Worm (Caenorhabditis elegans) whole organism, mixed stage, embryonic: ENCODE results near the gene math-40.
A peak's percentile ranks its signal among the peaks of the same experiment; 100 is the strongest.
"Not testable (repeated sequence)": the region's sequence is repeated elsewhere in the genome, so short reads cannot be mapped to it uniquely, and the experiment has no call there.

Experiments
- bed-3 ChIP-seq: fragments of 200-800 bp; sonication (Bioruptor generic); optimal IDR thresholded peaks from 3 replicates; lab custom pipeline; 2018; ENCODE audit warnings: mild to moderate bottlenecking, missing genetic modification characterization, moderate library complexity, missing compliant biosample characterization
- blmp-1 ChIP-seq: fragments of 150-350 bp; optimal IDR thresholded peaks from 2 replicates; lab custom pipeline; 2014; ENCODE audit warnings: missing biosample characterization, missing genetic modification characterization
- ceh-39 ChIP-seq: fragments of 150-350 bp; optimal IDR thresholded peaks from 2 replicates; lab custom pipeline; 2014; ENCODE audit warnings: missing biosample characterization, missing genetic modification characterization
- ceh-43 ChIP-seq: fragments of 200-800 bp; sonication (Bioruptor generic); optimal IDR thresholded peaks from 2 replicates; lab custom pipeline; 2018; ENCODE audit warnings: mild to moderate bottlenecking, missing genetic modification characterization, moderate library complexity, missing compliant biosample characterization
- ceh-83 ChIP-seq: fragments of 200-800 bp; sonication (Bioruptor generic); optimal IDR thresholded peaks from 2 replicates; lab custom pipeline; 2018; ENCODE audit warnings: mild to moderate bottlenecking, missing genetic modification characterization, missing compliant biosample characterization
- ces-1 ChIP-seq: fragments of 150-350 bp; optimal IDR thresholded peaks from 2 replicates; lab custom pipeline; 2014; ENCODE audit warnings: missing biosample characterization, missing genetic modification reagents, missing genetic modification characterization
- cnd-1 ChIP-seq: fragments of 200-800 bp; sonication (Bioruptor generic); optimal IDR thresholded peaks from 2 replicates; lab custom pipeline; 2018; ENCODE audit warnings: mild to moderate bottlenecking, missing genetic modification characterization, missing compliant biosample characterization
- drap-1 ChIP-seq: fragments of 200-800 bp; sonication (Bioruptor generic); optimal IDR thresholded peaks from 3 replicates; lab custom pipeline; 2018; ENCODE audit warnings: mild to moderate bottlenecking, missing genetic modification characterization, missing compliant biosample characterization
- elt-1 ChIP-seq: sonication (generic microtip); optimal IDR thresholded peaks from 2 replicates; lab custom pipeline; 2017; ENCODE audit warnings: missing genetic modification characterization, mild to moderate bottlenecking, missing compliant biosample characterization, antibody characterized with exemption, moderate library complexity, borderline replicate concordance; ENCODE audit not compliant: insufficient read depth
- elt-3 ChIP-seq: fragments of 150-350 bp; optimal IDR thresholded peaks from 2 replicates; lab custom pipeline; 2014; ENCODE audit warnings: missing biosample characterization, missing genetic modification characterization
- flh-1 ChIP-seq: fragments of 200-800 bp; sonication (Bioruptor generic); optimal IDR thresholded peaks from 2 replicates; lab custom pipeline; 2018; ENCODE audit warnings: mild to moderate bottlenecking, missing genetic modification characterization, moderate library complexity, missing compliant biosample characterization
- ham-2 ChIP-seq: fragments of 200-800 bp; sonication (Bioruptor generic); optimal IDR thresholded peaks from 2 replicates; lab custom pipeline; 2018; ENCODE audit warnings: mild to moderate bottlenecking, missing genetic modification characterization, missing compliant biosample characterization
- lin-32 ChIP-seq: fragments of 200-800 bp; sonication (Bioruptor generic); optimal IDR thresholded peaks from 2 replicates; lab custom pipeline; 2018; ENCODE audit warnings: mild to moderate bottlenecking, missing genetic modification characterization, missing compliant biosample characterization
- lsy-2 ChIP-seq: fragments of 150-350 bp; optimal IDR thresholded peaks from 2 replicates; lab custom pipeline; 2014; ENCODE audit warnings: missing biosample characterization, missing genetic modification characterization
- mab-5 ChIP-seq: fragments of 150-350 bp; optimal IDR thresholded peaks from 2 replicates; lab custom pipeline; 2014; ENCODE audit warnings: missing biosample characterization, missing genetic modification characterization
- mep-1 ChIP-seq: fragments of 150-350 bp; optimal IDR thresholded peaks from 2 replicates; lab custom pipeline; 2017; ENCODE audit warnings: missing biosample characterization, missing genetic modification reagents, missing genetic modification characterization, inconsistent platforms
- nhr-12 ChIP-seq: fragments of 150-350 bp; optimal IDR thresholded peaks from 2 replicates; lab custom pipeline; 2014; ENCODE audit warnings: missing biosample characterization, missing genetic modification characterization
- nhr-2 ChIP-seq: fragments of 150-350 bp; optimal IDR thresholded peaks from 2 replicates; lab custom pipeline; 2014; ENCODE audit warnings: missing biosample characterization, missing genetic modification characterization
- nhr-237 ChIP-seq: fragments of 150-350 bp; optimal IDR thresholded peaks from 2 replicates; lab custom pipeline; 2014; ENCODE audit warnings: missing biosample characterization, missing genetic modification characterization
- nhr-28 ChIP-seq: fragments of 150-350 bp; optimal IDR thresholded peaks from 2 replicates; lab custom pipeline; 2014; ENCODE audit warnings: missing biosample characterization, missing genetic modification characterization
- sem-2 ChIP-seq: fragments of 200-800 bp; sonication (Bioruptor generic); optimal IDR thresholded peaks from 2 replicates; lab custom pipeline; 2018; ENCODE audit warnings: mild to moderate bottlenecking, missing genetic modification characterization, missing compliant biosample characterization
- snpc-4 ChIP-seq: fragments of 150-350 bp; optimal IDR thresholded peaks from 2 replicates; lab custom pipeline; 2014; ENCODE audit warnings: missing biosample characterization, missing genetic modification characterization
- sptf-1 ChIP-seq: sonication (generic microtip); optimal IDR thresholded peaks from 2 replicates; lab custom pipeline; 2017; ENCODE audit warnings: mild to moderate bottlenecking, missing genetic modification characterization, moderate library complexity, missing compliant biosample characterization
- tbx-8 ChIP-seq: fragments of 200-800 bp; sonication (Bioruptor generic); optimal IDR thresholded peaks from 2 replicates; lab custom pipeline; 2018; ENCODE audit warnings: mild to moderate bottlenecking, missing genetic modification characterization, moderate library complexity, missing compliant biosample characterization
- unc-120 ChIP-seq: sonication (generic microtip); optimal IDR thresholded peaks from 2 replicates; lab custom pipeline; 2017; ENCODE audit warnings: missing genetic modification characterization, missing compliant biosample characterization; ENCODE audit not compliant: poor library complexity, severe bottlenecking
- unc-39 ChIP-seq: fragments of 150-350 bp; optimal IDR thresholded peaks from 2 replicates; lab custom pipeline; 2014; ENCODE audit warnings: missing biosample characterization, missing genetic modification characterization
- unc-62 ChIP-seq: fragments of 150-350 bp; optimal IDR thresholded peaks from 2 replicates; lab custom pipeline; 2014; ENCODE audit warnings: missing biosample characterization, missing genetic modification reagents, missing genetic modification characterization
- zip-8 ChIP-seq: fragments of 150-350 bp; optimal IDR thresholded peaks from 2 replicates; lab custom pipeline; 2014; ENCODE audit warnings: missing biosample characterization, missing genetic modification characterization

Gene math-40

DNA sequence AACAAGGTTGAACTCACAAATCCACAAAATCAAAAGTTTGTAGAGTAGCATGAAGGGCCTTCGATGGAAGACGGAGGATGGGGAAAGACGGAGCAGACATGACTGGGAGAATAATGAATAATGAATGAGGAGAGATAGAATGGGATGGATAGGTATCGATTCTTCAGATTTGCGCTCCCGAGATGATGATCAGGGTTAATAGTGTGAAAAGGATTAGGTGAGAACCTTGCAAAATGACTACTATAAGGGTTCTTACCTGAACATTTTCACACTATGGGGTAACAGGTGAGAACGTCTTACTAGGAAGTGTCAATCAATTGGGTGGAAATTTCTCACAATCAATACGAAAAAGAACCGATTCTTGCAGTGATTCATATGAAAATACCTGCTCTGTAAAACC, 19.9 kb downstream of the math-40 start, which contains the start of gene fbxb-96:
Gene fbxb-96 (minus strand): TSS at position 101 of the 400 bp plus-strand sequence.
- TF ChIP-seq nhr-2 (tag; lab: Kevin White, UChicago) (no peak), ceh-39 (tag; lab: Kevin White, UChicago) (no peak), mep-1 (no peak), nhr-237 (tag; lab: Kevin White, UChicago) (no peak), unc-62 (GFP tag; lab: Kevin White, UChicago) (no peak), blmp-1 (tag; lab: Kevin White, UChicago) (no peak), ceh-83 (GFP tag; lab: Kevin White, UChicago) (no peak), mab-5 (no peak)
- TF ChIP-seq, all 35 proteins: peak for 0

DNA sequence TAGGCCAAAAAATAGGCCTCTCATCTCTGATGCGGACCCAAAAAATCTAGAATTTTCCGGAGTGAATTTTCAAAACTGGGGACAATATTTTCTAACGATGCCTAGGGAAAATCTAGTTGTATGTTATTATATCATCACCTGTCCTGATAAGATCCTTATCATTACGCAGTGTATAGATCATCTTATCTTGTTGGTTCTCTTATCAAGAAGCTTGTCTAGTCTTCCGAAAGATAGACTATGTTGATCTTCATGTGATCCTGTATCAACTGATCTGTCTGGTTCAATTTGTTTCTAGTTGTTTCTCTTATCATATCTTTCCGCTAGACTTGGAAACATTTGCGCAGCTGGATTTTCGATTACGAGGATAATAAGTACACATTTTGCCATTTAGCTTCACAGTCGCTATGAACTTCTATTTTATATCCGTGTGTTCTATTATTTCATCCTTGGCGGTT, 20.4 kb downstream of the math-40 start, which contains the start of gene C52E2.3:
Gene C52E2.3 (plus strand): TSS at position 405 of the 455 bp plus-strand sequence.
- TF ChIP-seq elt-3 (tag; lab: Kevin White, UChicago) (peak; percentile 85), elt-1 (tag; lab: Kevin White, UChicago) (peak; percentile 62), flh-1 (GFP tag; lab: Kevin White, UChicago) (no peak), ces-1 (GFP tag; lab: Kevin White, UChicago) (no peak)

DNA sequence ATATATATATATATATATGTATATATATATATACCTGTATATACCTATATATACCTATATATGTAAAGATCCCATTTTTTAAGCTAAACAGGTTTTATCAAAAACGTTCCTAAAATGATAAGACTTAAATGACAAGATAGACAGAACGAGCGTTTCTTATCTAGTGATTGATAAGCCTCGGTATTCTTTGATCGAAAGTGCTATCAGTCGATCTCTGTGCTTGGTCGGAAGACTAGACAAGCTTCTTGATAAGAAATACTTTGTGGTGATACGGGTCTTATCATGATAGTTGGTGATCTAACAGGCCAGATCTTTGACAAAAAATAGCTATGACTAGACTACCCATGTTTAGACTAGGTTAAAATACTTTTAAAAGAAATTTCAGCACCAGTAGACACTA, 21.3 kb downstream of the math-40 start:
- TF ChIP-seq lin-32 (no peak), elt-3 (tag; lab: Kevin White, UChicago) (no peak), ham-2 (GFP tag; lab: Kevin White, UChicago) (no peak), nhr-2 (tag; lab: Kevin White, UChicago) (no peak), mep-1 (no peak), lsy-2 (tag; lab: Kevin White, UChicago) (no peak), drap-1 (GFP tag; lab: Kevin White, UChicago) (no peak), snpc-4 (tag; lab: Kevin White, UChicago) (no peak), sem-2 (no peak), nhr-237 (tag; lab: Kevin White, UChicago) (no peak), zip-8 (no peak), nhr-28 (no peak), sptf-1 (tag; lab: Kevin White, UChicago) (no peak), blmp-1 (tag; lab: Kevin White, UChicago) (no peak), mab-5 (no peak), bed-3 (GFP tag; lab: Kevin White, UChicago) (no peak)
- TF ChIP-seq, all 35 proteins: peak for 0

DNA sequence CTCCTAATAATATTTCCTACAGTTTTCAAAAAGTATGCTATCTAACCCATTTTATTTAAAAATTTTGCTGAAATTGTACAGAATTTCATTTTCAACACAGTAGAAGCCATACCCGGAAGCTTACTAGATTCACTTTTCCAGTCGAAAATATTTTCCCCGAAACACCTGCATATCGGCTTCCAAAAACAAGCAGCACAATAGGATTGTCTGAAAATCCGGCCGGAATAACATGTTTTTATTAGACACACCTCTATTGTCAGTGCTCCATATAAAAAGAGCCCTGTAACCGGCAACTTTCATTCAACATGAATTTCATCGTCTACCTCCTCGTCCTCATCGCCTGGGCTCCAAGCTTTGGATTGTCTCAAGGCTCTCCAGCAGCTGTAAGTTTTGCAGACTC, 22.1 kb downstream of the math-40 start, which contains the start of gene C52E2.2:
Gene C52E2.2 (plus strand): TSS at position 301 of the 400 bp plus-strand sequence.
- TF ChIP-seq unc-120 (tag; lab: Kevin White, UChicago) = no peak
- no peak for TF ChIP-seq unc-39 (tag; lab: Kevin White, UChicago)
- no peak for TF ChIP-seq mab-5
- no peak for TF ChIP-seq nhr-12
- no peak for TF ChIP-seq flh-1 (GFP tag; lab: Kevin White, UChicago)
- no peak for TF ChIP-seq ceh-43
- no peak for TF ChIP-seq sem-2
- no peak for TF ChIP-seq drap-1 (GFP tag; lab: Kevin White, UChicago)
- no peak for TF ChIP-seq snpc-4 (tag; lab: Kevin White, UChicago)
- TF ChIP-seq sptf-1 (tag; lab: Kevin White, UChicago) = no peak
- TF ChIP-seq elt-3 (tag; lab: Kevin White, UChicago) = no peak
- no peak for TF ChIP-seq cnd-1 (tag; lab: Kevin White, UChicago)
- no peak for TF ChIP-seq elt-1 (tag; lab: Kevin White, UChicago)
- TF ChIP-seq blmp-1 (tag; lab: Kevin White, UChicago) = no peak
- no peak for TF ChIP-seq nhr-237 (tag; lab: Kevin White, UChicago)
- TF ChIP-seq tbx-8 (GFP tag; lab: Kevin White, UChicago) = no peak
- no peak for TF ChIP-seq zip-8

DNA sequence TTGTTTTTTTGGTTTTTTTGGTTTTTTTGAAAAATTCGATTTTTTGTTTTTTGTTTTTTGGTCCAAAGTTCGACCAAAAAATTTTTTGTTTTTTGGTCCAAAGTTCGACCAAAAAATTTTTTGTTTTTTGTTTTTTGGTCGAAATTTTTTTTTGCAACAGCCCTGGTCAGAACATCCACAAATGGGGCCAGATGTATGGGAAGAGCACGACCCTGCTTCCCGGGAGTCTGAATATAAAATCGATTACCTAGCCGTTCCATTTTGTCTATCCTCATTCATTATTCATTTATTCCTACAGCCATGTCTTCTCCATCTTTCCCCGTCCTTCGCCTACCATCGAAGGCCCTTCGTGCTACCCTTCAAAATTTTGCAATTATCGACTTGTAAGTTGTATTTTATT, 23.7 kb downstream of the math-40 start, which contains the start of gene fbxb-95:
Gene fbxb-95 (plus strand): TSS at position 301 of the 400 bp plus-strand sequence.
- TF ChIP-seq blmp-1 (tag; lab: Kevin White, UChicago); ceh-83 (GFP tag; lab: Kevin White, UChicago); nhr-28: not testable (repeated sequence)
